Comparison of ENCODE assay signal across 3 worm cellular contexts in genomic region chrIII:6301685-6302084, ce11.
TF ChIP-seq lines count a peak whose summit lies in the region.

No protein-coding gene starts in this region.

TF ChIP-seq in whole organism, L3 larva, 47 proteins besides CTCF, POLR2A, EP300 and RAD21:
- TF ChIP-seq nfya-1 (tag; optimal IDR thresholded peaks at IDR 0.05; lab: Kevin White, UChicago; ENCODE audit: insufficient read depth) = peak; percentile 53

TF ChIP-seq in whole organism, late embryonic, 69 proteins besides CTCF, POLR2A, EP300 and RAD21:
- peak; percentile 23 for TF ChIP-seq nfya-1 (tag; optimal IDR thresholded peaks at IDR 0.05; lab: Kevin White, UChicago)

TF ChIP-seq in whole organism, young adult, 124 proteins besides CTCF, POLR2A, EP300 and RAD21:
- TF ChIP-seq nfyb-1 (GFP tag; IDR thresholded peaks at IDR 0.05; lab: Robert Waterston, UW) = peak; percentile 76
